Worm (Caenorhabditis elegans) whole organism, L4 larva: ENCODE results near the gene W02D7.12.

Source experiments
- F44E2.7 ChIP-seq: fragments of 200-800 bp; sonication (Bioruptor generic); IDR thresholded peaks from 2 replicates; pipeline ENCODE4 v2.1.2; 2022; ENCODE audit warnings: missing genetic modification characterization, missing compliant biosample characterization
- R02D3.7 ChIP-seq: fragments of 150-350 bp; sonication (generic microtip); optimal IDR thresholded peaks from 3 replicates; lab custom pipeline; 2014; ENCODE audit warnings: missing biosample characterization, missing genetic modification characterization
- T20F7.1 ChIP-seq: fragments of 200-800 bp; sonication (Bioruptor generic); optimal IDR thresholded peaks from 2 replicates; lab custom pipeline; 2018; ENCODE audit warnings: mild to moderate bottlenecking, missing genetic modification characterization, missing compliant biosample characterization
- Y105C5A.15 ChIP-seq: fragments of 200-800 bp; sonication (Bioruptor generic); IDR thresholded peaks from 2 replicates; pipeline ENCODE4 v1.3.6; 2022; ENCODE audit warnings: missing genetic modification characterization, missing compliant biosample characterization
- Y5F2A.4 ChIP-seq: fragments of 200-800 bp; sonication (Bioruptor generic); optimal IDR thresholded peaks from 2 replicates; lab custom pipeline; 2018; ENCODE audit warnings: mild to moderate bottlenecking, missing genetic modification characterization, missing compliant biosample characterization
- ZK546.5 ChIP-seq, 2 experiments: sonication (generic microtip); optimal IDR thresholded peaks; 2 replicates each; lab custom pipeline; 2017; ENCODE audit warnings: missing biosample characterization in 2 of 2, missing genetic modification characterization in 2 of 2
- aly-2 ChIP-seq: sonication (generic microtip); optimal IDR thresholded peaks from 2 replicates; lab custom pipeline; 2018; ENCODE audit warnings: missing biosample characterization, missing genetic modification characterization
- ama-1 ChIP-seq: fragments of 150-350 bp; optimal IDR thresholded peaks from 2 replicates; lab custom pipeline; 2014; ENCODE audit warnings: inconsistent platforms, mixed read lengths
- ceh-28 ChIP-seq: fragments of 150-350 bp; optimal IDR thresholded peaks from 2 replicates; lab custom pipeline; 2014; ENCODE audit warnings: missing biosample characterization, missing genetic modification reagents, missing genetic modification characterization
- ceh-62 ChIP-seq: sonication (generic microtip); optimal IDR thresholded peaks from 2 replicates; lab custom pipeline; 2017; ENCODE audit warnings: missing biosample characterization, missing genetic modification characterization
- ceh-82 ChIP-seq: sonication (generic microtip); optimal IDR thresholded peaks from 2 replicates; lab custom pipeline; 2017; ENCODE audit warnings: missing biosample characterization, missing genetic modification characterization
- daf-16 ChIP-seq, 3 experiments: sonication (generic microtip); optimal IDR thresholded peaks; 2 replicates each; lab custom pipeline; 2016 to 2017; ENCODE audit warnings: missing genetic modification characterization in 3 of 3, missing genetic modification reagents in 3 of 3, mild to moderate bottlenecking in 2 of 3, missing compliant biosample characterization in 2 of 3, missing biosample characterization in 1 of 3, moderate library complexity in 1 of 3
- daf-8 ChIP-seq: fragments of 200-800 bp; sonication (Bioruptor generic); IDR thresholded peaks from 2 replicates; pipeline ENCODE4 v1.3.6; 2022; ENCODE audit warnings: missing genetic modification characterization, missing compliant biosample characterization
- dmd-6 ChIP-seq: fragments of 200-800 bp; sonication (Bioruptor generic); IDR thresholded peaks from 2 replicates; pipeline ENCODE4 v1.3.6; 2022; ENCODE audit warnings: missing genetic modification reagents, missing genetic modification characterization, missing compliant biosample characterization
- dmd-8 ChIP-seq: fragments of 200-800 bp; sonication (Bioruptor generic); IDR thresholded peaks from 2 replicates; pipeline ENCODE4 v1.3.6; 2022; ENCODE audit warnings: missing genetic modification characterization, missing compliant biosample characterization
- dpl-1 ChIP-seq: fragments of 150-350 bp; optimal IDR thresholded peaks from 2 replicates; lab custom pipeline; 2014; ENCODE audit warnings: missing biosample characterization, missing genetic modification reagents, missing genetic modification characterization
- duxl-1 ChIP-seq: sonication (generic microtip); optimal IDR thresholded peaks from 2 replicates; lab custom pipeline; 2016; ENCODE audit warnings: mild to moderate bottlenecking, missing genetic modification characterization, moderate library complexity, missing compliant biosample characterization; ENCODE audit not compliant: poor library complexity
- dve-1 ChIP-seq: sonication (generic microtip); optimal IDR thresholded peaks from 2 replicates; lab custom pipeline; 2017; ENCODE audit warnings: antibody characterized with exemption, mild to moderate bottlenecking, missing genetic modification characterization, missing compliant biosample characterization; ENCODE audit not compliant: insufficient read depth
- hlh-30 ChIP-seq: sonication (generic microtip); optimal IDR thresholded peaks from 2 replicates; lab custom pipeline; 2017; ENCODE audit warnings: antibody characterized with exemption, mild to moderate bottlenecking, missing genetic modification characterization, missing compliant biosample characterization; ENCODE audit not compliant: insufficient read depth
- lim-7 ChIP-seq: fragments of 200-800 bp; sonication (Bioruptor generic); IDR thresholded peaks from 2 replicates; pipeline ENCODE4 v1.3.6; 2022; ENCODE audit warnings: missing genetic modification characterization, missing compliant biosample characterization
- lin-13 ChIP-seq: fragments of 150-350 bp; optimal IDR thresholded peaks from 2 replicates; lab custom pipeline; 2014; ENCODE audit warnings: missing biosample characterization, missing genetic modification reagents, missing genetic modification characterization
- lin-29 ChIP-seq: fragments of 200-800 bp; sonication (Bioruptor generic); IDR thresholded peaks from 2 replicates; pipeline ENCODE4 v1.3.6; 2022; ENCODE audit warnings: missing genetic modification reagents, missing genetic modification characterization, missing compliant biosample characterization
- lsy-2 ChIP-seq, 2 experiments: fragments of 150-350 bp in 1 of 2; sonication (generic microtip) in 1 of 2; optimal IDR thresholded peaks; 2 replicates each; lab custom pipeline; 2014 to 2017; ENCODE audit warnings: missing biosample characterization in 2 of 2, missing genetic modification characterization in 2 of 2
- mdl-1 ChIP-seq, 2 experiments: fragments of 150-350 bp in 1 of 2; sonication (generic microtip) in 1 of 2; optimal IDR thresholded peaks; 2 replicates each; lab custom pipeline; 2014 to 2017; ENCODE audit warnings: missing biosample characterization in 2 of 2, missing genetic modification characterization in 2 of 2
- mes-2 ChIP-seq: sonication (generic microtip); optimal IDR thresholded peaks from 2 replicates; lab custom pipeline; 2016; ENCODE audit warnings: missing genotype, mild to moderate bottlenecking, missing genetic modification characterization, missing compliant biosample characterization; ENCODE audit not compliant: poor library complexity, severe bottlenecking
- nhr-102 ChIP-seq: sonication (generic microtip); optimal IDR thresholded peaks from 2 replicates; lab custom pipeline; 2016; ENCODE audit warnings: mild to moderate bottlenecking, missing genetic modification characterization, moderate library complexity, missing compliant biosample characterization
- nhr-11 ChIP-seq: fragments of 150-350 bp; optimal IDR thresholded peaks from 2 replicates; lab custom pipeline; 2014; ENCODE audit warnings: missing biosample characterization, missing genetic modification characterization
- nhr-111 ChIP-seq: fragments of 200-800 bp; sonication (Bioruptor generic); optimal IDR thresholded peaks from 2 replicates; lab custom pipeline; 2018; ENCODE audit warnings: mild to moderate bottlenecking, missing genetic modification characterization, missing compliant biosample characterization
- nhr-25 ChIP-seq: sonication (generic microtip); optimal IDR thresholded peaks from 2 replicates; lab custom pipeline; 2017; ENCODE audit warnings: missing genetic modification characterization, mild to moderate bottlenecking, missing compliant biosample characterization, antibody characterized with exemption, moderate library complexity, borderline replicate concordance; ENCODE audit not compliant: insufficient read depth
- nhr-48 ChIP-seq: sonication (generic microtip); optimal IDR thresholded peaks from 2 replicates; lab custom pipeline; 2016; ENCODE audit warnings: mild to moderate bottlenecking, missing genetic modification characterization, missing compliant biosample characterization
- nhr-6 ChIP-seq: fragments of 150-350 bp; optimal IDR thresholded peaks from 2 replicates; lab custom pipeline; 2014; ENCODE audit warnings: missing biosample characterization, missing genetic modification characterization
- set-16 ChIP-seq: fragments of 200-800 bp; sonication (Bioruptor generic); IDR thresholded peaks from 2 replicates; pipeline ENCODE4 v1.3.6; 2022; ENCODE audit warnings: missing genetic modification reagents, missing genetic modification characterization, missing compliant biosample characterization
- skn-1 ChIP-seq: fragments of 150-350 bp; optimal IDR thresholded peaks from 2 replicates; lab custom pipeline; 2014; ENCODE audit warnings: missing biosample characterization, missing genetic modification characterization
- snpc-4 ChIP-seq: fragments of 150-350 bp; optimal IDR thresholded peaks from 2 replicates; lab custom pipeline; 2014; ENCODE audit warnings: missing biosample characterization, missing genetic modification characterization
- tag-97 ChIP-seq: fragments of 200-800 bp; sonication (Bioruptor generic); IDR thresholded peaks from 2 replicates; pipeline ENCODE4 v1.3.6; 2022; ENCODE audit warnings: missing genetic modification characterization, missing compliant biosample characterization
- zfp-3 ChIP-seq: fragments of 200-800 bp; sonication (Bioruptor generic); conservative IDR thresholded peaks from 2 replicates; pipeline ENCODE4 v1.3.6; 2022; ENCODE audit warnings: missing genetic modification reagents, missing genetic modification characterization, missing compliant biosample characterization
- ztf-7 ChIP-seq: fragments of 150-350 bp; optimal IDR thresholded peaks from 2 replicates; lab custom pipeline; 2014; ENCODE audit warnings: missing biosample characterization, missing genetic modification characterization

W02D7.12 gene

ce11 chrV:8291764-8292163 lies 19.5 kb upstream of the W02D7.12 start, which contains the start of gene srg-33 (continued):
- TF ChIP-seq Y105C5A.15 (GFP tag; lab: Robert Waterston, UW) (no peak), aly-2 (tag; lab: Kevin White, UChicago) (no peak)

DNA sequence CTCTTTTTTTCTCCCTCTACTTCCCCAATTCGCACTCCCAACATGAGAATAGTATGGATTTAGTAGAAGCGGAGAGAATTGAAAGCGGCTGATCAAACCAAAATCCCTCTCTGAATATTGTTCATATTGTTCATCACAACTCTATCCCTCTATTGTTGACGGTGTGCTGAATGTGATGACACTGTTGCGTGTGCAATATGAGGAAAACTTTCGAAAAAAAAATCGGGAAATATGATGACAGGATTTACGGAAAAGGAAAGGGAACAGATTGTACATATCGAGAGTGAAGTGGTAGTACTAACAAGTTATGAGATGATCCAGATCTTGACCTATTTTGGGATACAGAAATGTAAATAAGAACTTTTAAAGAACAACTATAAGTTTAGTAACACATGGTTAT lies 15.4 kb upstream of the W02D7.12 start, which contains the start of gene smex-1:
Gene smex-1 (minus strand): TSS at position 101 of the 400 bp plus-strand sequence.
- TF ChIP-seq T20F7.1 (GFP tag; lab: Kevin White, UChicago) (no peak), nhr-48 (no peak), Y105C5A.15 (GFP tag; lab: Robert Waterston, UW) (no peak), ZK546.5 (tag; optimal IDR thresholded peaks at IDR 0.05; lab: Kevin White, UChicago) (no peak), nhr-11 (tag; lab: Kevin White, UChicago) (no peak), lim-7 (GFP tag; lab: Robert Waterston, UW) (no peak), lin-29 (GFP tag; lab: Robert Waterston, UW) (no peak), nhr-25 (tag; lab: Kevin White, UChicago) (no peak), ceh-62 (tag; lab: Kevin White, UChicago) (no peak), tag-97 (no peak), set-16 (GFP tag; lab: Robert Waterston, UW) (no peak), skn-1 (tag; lab: Kevin White, UChicago) (no peak), ceh-82 (tag; lab: Kevin White, UChicago) (no peak), dmd-8 (GFP tag; lab: Robert Waterston, UW) (no peak), R02D3.7 (no peak)

ce11 chrV:8297504-8297903 lies 13.8 kb upstream of the W02D7.12 start, which contains the start of gene W02D7.4:
W02D7.4 (minus strand) TSS chrV:8297604.
- TF ChIP-seq dmd-6 (peak; percentile 32; the same call in 1 of the 2 replicates), snpc-4 (no peak)

- TF ChIP-seq Y5F2A.4 (GFP tag; lab: Kevin White, UChicago) (no peak), ceh-62 (tag; lab: Kevin White, UChicago) (no peak), zfp-3 (GFP tag; lab: Robert Waterston, UW) (no peak), mes-2 (tag; lab: Kevin White, UChicago) (no peak), daf-8 (GFP tag; lab: Robert Waterston, UW) (no peak), ZK546.5 (tag; optimal IDR thresholded peaks at IDR 0.05; lab: Kevin White, UChicago) (no peak), ceh-28 (tag; lab: Kevin White, UChicago) (no peak), ama-1 (lab: Kevin White, UChicago) (no peak), ztf-7 (tag; lab: Kevin White, UChicago) (no peak)
These were observed 12.0 kb upstream of the W02D7.12 start, which contains the start of gene W02D7.5 for ce11 chrV:8299191-8299854. W02D7.5 (minus strand) TSS chrV:8299241.

DNA sequence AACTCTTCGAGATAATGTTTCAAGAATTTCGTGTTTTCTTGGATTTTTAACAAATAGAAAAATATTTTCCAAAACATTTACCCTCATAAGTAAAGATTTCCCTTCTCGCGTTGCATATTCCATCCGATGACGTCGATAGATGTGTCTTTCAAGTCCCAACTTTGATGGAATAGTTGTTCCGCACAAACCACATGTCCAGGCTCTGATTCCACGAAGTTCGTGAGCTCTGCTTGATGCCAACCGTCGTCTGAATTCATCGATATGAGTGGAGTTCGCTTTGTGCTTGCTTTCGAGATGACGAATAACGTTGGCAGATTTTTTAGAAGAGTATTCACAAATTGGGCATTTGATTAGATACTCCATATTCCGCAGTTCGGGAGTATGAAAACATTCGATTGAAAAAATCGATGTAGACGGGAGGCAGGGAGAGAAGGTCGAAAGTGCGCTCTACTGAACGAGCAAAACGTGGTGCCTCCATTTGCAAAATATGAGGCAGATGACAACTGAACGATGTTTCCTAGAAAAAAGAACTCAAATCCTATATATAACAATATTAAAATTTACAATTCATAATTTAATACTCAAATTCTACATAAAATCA lies 10.3 kb upstream of the W02D7.12 start, which contains the start of gene W02D7.6:
Gene W02D7.6 (minus strand): TSS at position 573 of the 601 bp plus-strand sequence.
- no peak for TF ChIP-seq nhr-6
- peak; percentile 26 for TF ChIP-seq nhr-102 (tag; lab: Kevin White, UChicago)
- TF ChIP-seq hlh-30 = peak; percentile 35
- TF ChIP-seq lin-13 = no peak
- no peak for TF ChIP-seq ceh-62 (tag; lab: Kevin White, UChicago)
- peak in 1 of 2 experiments; percentile 10 for TF ChIP-seq daf-16 (GFP tag; optimal IDR thresholded peaks at IDR 0.05; lab: Kevin White, UChicago)
- no peak for TF ChIP-seq daf-16 (tag; optimal IDR thresholded peaks at IDR 0.05; lab: Kevin White, UChicago)
- peak; percentile 31 for TF ChIP-seq dpl-1 (GFP tag; lab: Kevin White, UChicago)
- TF ChIP-seq F44E2.7 = 0 out of 2 replicates have a peak, but pooled peaks have one; percentile 20
- TF ChIP-seq mes-2 (tag; lab: Kevin White, UChicago) = peak; percentile 48
- peak; percentile 44 for TF ChIP-seq duxl-1 (tag; lab: Kevin White, UChicago)
- TF ChIP-seq snpc-4 = no peak
- peak; percentile 20 for TF ChIP-seq dve-1 (tag; lab: Kevin White, UChicago)
- TF ChIP-seq nhr-111 (GFP tag; lab: Kevin White, UChicago) = peak; percentile 7
- TF ChIP-seq lsy-2 (tag; optimal IDR thresholded peaks at IDR 0.05; lab: Kevin White, UChicago) = peak in 1 of 2 experiments; percentile 30
- peak in 1 of 2 experiments; percentile 17 for TF ChIP-seq mdl-1 (tag; optimal IDR thresholded peaks at IDR 0.05; lab: Kevin White, UChicago)
- peak; percentile 75 for TF ChIP-seq T20F7.1 (GFP tag; lab: Kevin White, UChicago)
- peak; percentile 80 for TF ChIP-seq ama-1 (lab: Kevin White, UChicago)
- TF ChIP-seq, all 104 proteins: peak for 13
